Worm (Caenorhabditis elegans): ENCODE results near the gene B0035.15.

The B0035.15 gene

DNA sequence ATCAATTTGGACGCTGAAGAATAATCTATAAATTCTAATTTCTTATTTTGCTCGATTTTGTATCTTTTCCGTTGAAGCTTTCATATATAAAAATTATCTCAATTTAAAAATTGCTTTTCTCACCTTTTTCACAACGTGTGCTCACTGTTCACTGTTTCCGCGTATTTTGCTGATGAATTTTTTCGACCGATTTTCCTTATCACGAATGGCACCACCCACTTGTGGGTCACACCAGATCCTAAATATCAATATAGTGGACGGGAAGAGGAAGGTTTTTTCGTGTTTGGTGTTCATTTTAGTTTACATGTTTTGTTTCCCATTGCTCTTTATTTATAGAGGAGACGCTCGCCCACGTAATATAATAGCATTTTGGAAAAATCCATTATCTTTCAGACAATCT lies 17.6 kb upstream of the B0035.15 start:
- no peak for TF ChIP-seq lin-32 (GFP tag; optimal IDR thresholded peaks at IDR 0.05)

DNA sequence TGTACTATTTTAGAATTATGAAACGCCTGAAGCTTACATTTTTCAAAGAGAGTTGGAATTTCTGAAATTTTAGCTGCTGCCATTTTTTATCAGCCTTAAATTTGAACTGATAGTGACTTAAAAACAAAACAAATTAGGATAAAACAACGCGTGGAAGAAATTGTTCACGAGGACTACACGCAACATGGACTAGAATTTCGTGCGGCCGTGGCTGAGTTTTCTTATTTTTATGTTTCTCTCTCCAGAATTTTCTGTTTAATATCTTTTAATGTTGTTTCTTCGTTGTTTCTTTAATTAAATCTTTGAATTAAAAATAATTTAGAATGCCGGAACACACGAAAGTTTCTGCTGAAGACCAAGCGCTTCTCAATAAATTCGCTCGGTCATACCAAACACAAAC lies 16.8 kb upstream of the B0035.15 start, which contains the start of the genes B0035.3, B0035.22 and pfd-4:
Gene B0035.3 (minus strand): TSS at position 114 of the 400 bp plus-strand sequence.
Gene B0035.22 (plus strand): TSS at position 269 of the 400 bp plus-strand sequence.
Gene pfd-4 (plus strand): TSS at position 323 of the 400 bp plus-strand sequence.
- TF ChIP-seq ces-1 (GFP tag; optimal IDR thresholded peaks at IDR 0.05), result peak; percentile 39
- TF ChIP-seq drap-1 (GFP tag; optimal IDR thresholded peaks at IDR 0.05), result no peak
- no peak for TF ChIP-seq unc-120 (tag; optimal IDR thresholded peaks at IDR 0.05; ENCODE audit: poor library complexity, severe bottlenecking)
- TF ChIP-seq elt-3 (tag; optimal IDR thresholded peaks at IDR 0.05), result no peak
- no peak for TF ChIP-seq hlh-1 (tag; optimal IDR thresholded peaks at IDR 0.05)

DNA sequence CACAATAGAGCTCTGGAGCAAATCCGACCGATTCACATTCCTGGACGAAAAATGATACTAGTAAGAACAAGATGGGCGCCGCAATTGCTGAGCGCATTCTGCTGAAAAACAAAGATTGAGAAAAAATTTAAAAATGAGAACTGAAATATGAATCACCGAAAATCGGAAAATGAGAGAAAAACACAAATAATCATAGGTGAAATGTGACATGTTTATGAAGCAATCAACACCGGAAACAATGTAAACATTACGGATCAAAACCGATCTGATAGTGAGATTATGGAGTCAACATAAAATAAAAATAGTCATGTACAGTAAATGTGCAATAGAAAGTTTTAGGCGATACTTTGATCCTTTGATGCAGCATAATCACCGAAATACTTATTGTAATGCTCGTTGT lies 15.8 kb upstream of the B0035.15 start, which contains the start of gene dnj-2:
Gene dnj-2 (minus strand): TSS at position 101 of the 400 bp plus-strand sequence.
- TF ChIP-seq blmp-1 (tag; optimal IDR thresholded peaks at IDR 0.05), result no peak
- TF ChIP-seq ces-1 (GFP tag; optimal IDR thresholded peaks at IDR 0.05), result no peak
- TF ChIP-seq drap-1 (GFP tag; optimal IDR thresholded peaks at IDR 0.05), result no peak
- TF ChIP-seq lin-32 (GFP tag; optimal IDR thresholded peaks at IDR 0.05), result no peak
- no peak for TF ChIP-seq M03D4.4 (tag; optimal IDR thresholded peaks at IDR 0.05)
- no peak for TF ChIP-seq nhr-237 (tag; optimal IDR thresholded peaks at IDR 0.05)
- no peak for TF ChIP-seq nhr-76 (tag; optimal IDR thresholded peaks at IDR 0.05)
- TF ChIP-seq sem-2 (GFP tag; optimal IDR thresholded peaks at IDR 0.05), result no peak
- TF ChIP-seq ham-2 (GFP tag; optimal IDR thresholded peaks at IDR 0.05), result no peak
- no peak for TF ChIP-seq mab-5 (tag; optimal IDR thresholded peaks at IDR 0.05)
- no peak for TF ChIP-seq flh-1 (GFP tag; optimal IDR thresholded peaks at IDR 0.05)
- TF ChIP-seq cnd-1 (tag; optimal IDR thresholded peaks at IDR 0.05), result no peak
- no peak for TF ChIP-seq sptf-1 (tag; optimal IDR thresholded peaks at IDR 0.05)
- TF ChIP-seq unc-39 (tag; optimal IDR thresholded peaks at IDR 0.05), result no peak
- no peak for TF ChIP-seq unc-62 (GFP tag; optimal IDR thresholded peaks at IDR 0.05)
- no peak for TF ChIP-seq ceh-43 (GFP tag; optimal IDR thresholded peaks at IDR 0.05)

DNA sequence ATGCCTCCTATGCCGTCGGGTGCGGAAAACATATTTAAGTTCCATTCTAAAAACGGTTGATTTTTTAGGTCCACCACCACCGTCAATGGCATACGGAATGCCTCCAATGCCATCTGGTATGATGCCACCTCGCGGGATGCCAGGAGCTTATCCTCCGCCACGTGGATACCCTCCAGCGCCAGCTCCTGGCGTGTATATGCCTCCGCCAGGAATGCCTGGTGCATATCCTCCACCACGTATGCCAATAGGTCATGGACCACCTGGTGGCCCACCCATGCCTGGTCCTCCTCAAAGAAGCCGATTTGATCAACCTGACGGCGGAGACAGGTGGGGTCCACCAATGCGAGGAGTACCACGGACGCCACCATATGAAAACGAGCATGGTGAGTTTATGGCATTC lies 13.4 kb upstream of the B0035.15 start:
- TF ChIP-seq lsy-2 (tag; optimal IDR thresholded peaks at IDR 0.05) (no peak), drap-1 (GFP tag; optimal IDR thresholded peaks at IDR 0.05) (no peak), blmp-1 (tag; optimal IDR thresholded peaks at IDR 0.05) (no peak), sptf-1 (tag; optimal IDR thresholded peaks at IDR 0.05) (peak; percentile 21), tbx-8 (GFP tag; optimal IDR thresholded peaks at IDR 0.05) (no peak), lin-32 (GFP tag; optimal IDR thresholded peaks at IDR 0.05) (peak; percentile 38)

DNA sequence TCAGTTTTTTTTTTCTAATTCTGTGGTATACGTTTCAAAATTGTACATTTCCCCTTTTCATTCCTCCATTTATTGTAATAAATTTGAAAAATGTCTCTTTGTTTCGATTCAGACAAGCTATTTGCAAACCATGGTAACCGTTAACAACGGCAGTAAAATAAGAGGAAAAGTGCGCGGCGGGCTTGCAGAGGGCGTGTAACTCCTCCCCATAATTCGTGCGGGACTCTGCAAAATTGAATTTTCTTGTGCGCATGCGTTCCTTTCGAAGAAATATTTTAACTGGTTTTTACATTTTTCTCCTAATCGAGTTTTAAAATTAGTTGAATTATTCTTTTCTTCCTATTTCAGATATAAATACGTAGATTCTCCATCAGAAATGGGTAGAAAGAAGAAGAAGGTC lies 12.6 kb upstream of the B0035.15 start, which contains the start of gene znf-207:
Gene znf-207 (plus strand): TSS at position 349 of the 400 bp plus-strand sequence.
- TF ChIP-seq nhr-237 (tag; optimal IDR thresholded peaks at IDR 0.05), result peak; percentile 16
- peak; percentile 9 for TF ChIP-seq lin-32 (GFP tag; optimal IDR thresholded peaks at IDR 0.05)
- peak; percentile 5 for TF ChIP-seq flh-1 (GFP tag; optimal IDR thresholded peaks at IDR 0.05)
- peak; percentile 28 for TF ChIP-seq lin-13 (tag; optimal IDR thresholded peaks at IDR 0.05)
- peak; percentile 47 for TF ChIP-seq ztf-11 (tag; optimal IDR thresholded peaks at IDR 0.05)
- no peak for TF ChIP-seq bed-3 (GFP tag; optimal IDR thresholded peaks at IDR 0.05)
- peak; percentile 76 for TF ChIP-seq sptf-1 (tag; optimal IDR thresholded peaks at IDR 0.05)
- TF ChIP-seq ces-1 (GFP tag; optimal IDR thresholded peaks at IDR 0.05), result peak; percentile 95
- TF ChIP-seq mls-2 (tag; optimal IDR thresholded peaks at IDR 0.05), result peak; percentile 48
- TF ChIP-seq ham-2 (GFP tag; optimal IDR thresholded peaks at IDR 0.05), result no peak
- TF ChIP-seq blmp-1 (tag; optimal IDR thresholded peaks at IDR 0.05), result no peak
- peak; percentile 45 for TF ChIP-seq cnd-1 (tag; optimal IDR thresholded peaks at IDR 0.05)
- peak; percentile 47 for TF ChIP-seq mep-1 (tag; optimal IDR thresholded peaks at IDR 0.05)
- peak; percentile 29 for TF ChIP-seq ceh-43 (GFP tag; optimal IDR thresholded peaks at IDR 0.05)
- TF ChIP-seq drap-1 (GFP tag; optimal IDR thresholded peaks at IDR 0.05), result peak; percentile 44
- peak; percentile 49 for TF ChIP-seq M03D4.4 (tag; optimal IDR thresholded peaks at IDR 0.05)
- TF ChIP-seq lsy-2 (tag; optimal IDR thresholded peaks at IDR 0.05), result peak; percentile 26
- TF ChIP-seq unc-39 (tag; optimal IDR thresholded peaks at IDR 0.05), result no peak
- peak; percentile 45 for TF ChIP-seq unc-120 (tag; optimal IDR thresholded peaks at IDR 0.05; ENCODE audit: poor library complexity, severe bottlenecking)
- TF ChIP-seq nhr-76 (tag; optimal IDR thresholded peaks at IDR 0.05), result no peak
- peak; percentile 25 for TF ChIP-seq pha-4 (tag; optimal IDR thresholded peaks at IDR 0.05)
- TF ChIP-seq elt-1 (tag; optimal IDR thresholded peaks at IDR 0.05; ENCODE audit: borderline replicate concordance, insufficient read depth), result peak; percentile 20
- TF ChIP-seq nhr-28 (tag; optimal IDR thresholded peaks at IDR 0.05), result no peak

Data from whole organism, mixed stage, embryonic.